Fruit fly (Drosophila melanogaster) whole organism, embryonic: Measurements from ENCODE around the gene CG44094.

ENCODE experiments used
- CG10147 ChIP-seq: fragments of 200-800 bp; sonication (Bioruptor generic); optimal IDR thresholded peaks from 2 replicates; lab custom pipeline; 2019; ENCODE audit warnings: missing biosample characterization, mild to moderate bottlenecking, missing genetic modification characterization, moderate library complexity
- CG10321 ChIP-seq: fragments of 200-800 bp; sonication (Bioruptor generic); IDR thresholded peaks from 2 replicates; pipeline ENCODE4 v1.3.6; 2022; ENCODE audit warnings: missing biosample characterization, missing genetic modification characterization
- CG11093 ChIP-seq: fragments of 200-800 bp; sonication (Bioruptor generic); IDR thresholded peaks from 3 replicates; pipeline ENCODE4 v1.3.6; 2022; ENCODE audit warnings: missing biosample characterization, missing genetic modification characterization
- CG1233 ChIP-seq: fragments of 200-800 bp; sonication (Bioruptor generic); optimal IDR thresholded peaks from 4 replicates; lab custom pipeline; 2018; ENCODE audit warnings: missing biosample characterization, mild to moderate bottlenecking, missing genetic modification characterization
- CG12942 ChIP-seq: fragments of 200-800 bp; sonication (Bioruptor generic); optimal IDR thresholded peaks from 3 replicates; lab custom pipeline; 2016; ENCODE audit warnings: missing biosample characterization, missing genetic modification characterization
- CG15514 ChIP-seq: fragments of 200-800 bp; sonication (Bioruptor generic); optimal IDR thresholded peaks from 3 replicates; lab custom pipeline; 2017; ENCODE audit warnings: missing biosample characterization, missing genetic modification characterization, mild to moderate bottlenecking, moderate library complexity, missing genetic modification reagents
- CG16779 ChIP-seq: fragments of 200-800 bp; sonication (Bioruptor generic); IDR thresholded peaks from 2 replicates; pipeline ENCODE4 v1.3.6; 2022; ENCODE audit warnings: missing biosample characterization, missing genetic modification characterization
- CG18011 ChIP-seq: fragments of 200-800 bp; sonication (Bioruptor generic); optimal IDR thresholded peaks from 2 replicates; lab custom pipeline; 2017; ENCODE audit warnings: missing biosample characterization, missing genetic modification characterization, mild to moderate bottlenecking, moderate library complexity, missing genotype
- CG1832 ChIP-seq: fragments of 200-800 bp; sonication (Bioruptor generic); optimal IDR thresholded peaks from 2 replicates; lab custom pipeline; 2017; ENCODE audit warnings: missing biosample characterization, mild to moderate bottlenecking, missing genetic modification characterization, inconsistent platforms
- CG2202 ChIP-seq: fragments of 200-800 bp; sonication (Bioruptor generic); optimal IDR thresholded peaks from 2 replicates; lab custom pipeline; 2018; ENCODE audit warnings: missing biosample characterization, mild to moderate bottlenecking, missing genetic modification characterization
- CG2875 ChIP-seq: fragments of 200-800 bp; sonication (Bioruptor generic); optimal IDR thresholded peaks from 2 replicates; lab custom pipeline; 2017; ENCODE audit warnings: missing biosample characterization, mild to moderate bottlenecking, missing genetic modification characterization, missing genetic modification reagents
- CG30431 ChIP-seq: fragments of 200-800 bp; sonication (Bioruptor generic); optimal IDR thresholded peaks from 2 replicates; lab custom pipeline; 2017; ENCODE audit warnings: missing biosample characterization, missing genetic modification characterization
- CG3995 ChIP-seq: fragments of 200-800 bp; sonication (Bioruptor generic); optimal IDR thresholded peaks from 3 replicates; lab custom pipeline; 2016; ENCODE audit warnings: missing biosample characterization, missing genetic modification characterization
- CG4282 ChIP-seq: fragments of 200-800 bp; sonication (Bioruptor generic); optimal IDR thresholded peaks from 2 replicates; lab custom pipeline; 2016; ENCODE audit warnings: missing biosample characterization, missing genetic modification characterization
- CG8765 ChIP-seq: fragments of 200-800 bp; sonication (Bioruptor generic); IDR thresholded peaks from 2 replicates; pipeline ENCODE4 v1.3.6; 2022; ENCODE audit warnings: missing biosample characterization, missing genetic modification characterization
- CG9609 ChIP-seq: fragments of 200-800 bp; sonication (Bioruptor generic); optimal IDR thresholded peaks from 3 replicates; lab custom pipeline; 2016; ENCODE audit warnings: missing biosample characterization, missing genetic modification characterization
- D19A ChIP-seq: fragments of 200-800 bp; optimal IDR thresholded peaks from 3 replicates; lab custom pipeline; 2019; ENCODE audit warnings: missing biosample characterization, mild to moderate bottlenecking, missing genetic modification characterization, moderate library complexity
- Dbx ChIP-seq: fragments of 200-800 bp; sonication (Bioruptor generic); IDR thresholded peaks from 3 replicates; pipeline ENCODE4 v1.3.6; 2022; ENCODE audit warnings: missing biosample characterization, missing genetic modification characterization
- Dfd ChIP-seq, 2 experiments: fragments of >200 bp; optimal IDR thresholded peaks; 2 replicates each; lab custom pipeline; 2017; ENCODE audit warnings: missing biosample characterization in 2 of 2, missing genetic modification characterization in 2 of 2
- Fer3 ChIP-seq: fragments of 200-800 bp; sonication (Bioruptor generic); optimal IDR thresholded peaks from 2 replicates; lab custom pipeline; 2018; ENCODE audit warnings: missing biosample characterization, mild to moderate bottlenecking, missing genetic modification characterization, moderate library complexity
- HHEX ChIP-seq: fragments of 200-800 bp; sonication (Bioruptor generic); optimal IDR thresholded peaks from 3 replicates; lab custom pipeline; 2017; ENCODE audit warnings: missing biosample characterization, mild to moderate bottlenecking, missing genetic modification characterization, missing genetic modification reagents
- MESR4 ChIP-seq: fragments of 200-800 bp; sonication (Bioruptor generic); optimal IDR thresholded peaks from 2 replicates; lab custom pipeline; 2018; ENCODE audit warnings: missing biosample characterization, mild to moderate bottlenecking, missing genetic modification characterization, moderate library complexity
- Mad ChIP-seq: fragments of 200-800 bp; sonication (Bioruptor generic); optimal IDR thresholded peaks from 2 replicates; lab custom pipeline; 2016; ENCODE audit warnings: missing biosample characterization, missing genetic modification characterization
- Sox100B ChIP-seq: fragments of 200-800 bp; sonication (Bioruptor generic); optimal IDR thresholded peaks from 3 replicates; lab custom pipeline; 2018; ENCODE audit warnings: missing biosample characterization, mild to moderate bottlenecking, missing genetic modification characterization
- Spps ChIP-seq: fragments of 200-800 bp; sonication (Bioruptor generic); optimal IDR thresholded peaks from 2 replicates; lab custom pipeline; 2018; ENCODE audit warnings: missing biosample characterization, mild to moderate bottlenecking, missing genetic modification characterization
- Sry-δ ChIP-seq: fragments of 200-800 bp; sonication (Bioruptor generic); optimal IDR thresholded peaks from 2 replicates; lab custom pipeline; 2016; ENCODE audit warnings: missing biosample characterization, missing genetic modification characterization
- Tbp ChIP-seq: fragments of >200 bp; optimal IDR thresholded peaks from 2 replicates; lab custom pipeline; 2018; ENCODE audit warnings: missing biosample characterization, missing genetic modification characterization
- ara ChIP-seq: fragments of 200-800 bp; sonication (Bioruptor generic); IDR thresholded peaks from 2 replicates; pipeline ENCODE4 v1.3.6; 2022; ENCODE audit warnings: missing biosample characterization, missing genetic modification characterization
- btn ChIP-seq: fragments of 200-800 bp; sonication (Bioruptor generic); optimal IDR thresholded peaks from 2 replicates; lab custom pipeline; 2016; ENCODE audit warnings: missing biosample characterization, missing genetic modification characterization
- cas ChIP-seq: fragments of 200-800 bp; sonication (Bioruptor generic); IDR thresholded peaks from 2 replicates; pipeline ENCODE4 v1.3.6; 2022; ENCODE audit warnings: missing biosample characterization, missing genetic modification characterization
- cato ChIP-seq: fragments of 200-800 bp; sonication (Bioruptor generic); optimal IDR thresholded peaks from 2 replicates; lab custom pipeline; 2016; ENCODE audit warnings: missing biosample characterization, missing genetic modification characterization, borderline replicate concordance
- chinmo ChIP-seq: fragments of 200-800 bp; sonication (Bioruptor generic); IDR thresholded peaks from 4 replicates; pipeline ENCODE4 v1.3.6; 2022; ENCODE audit warnings: missing biosample characterization, missing genetic modification characterization; ENCODE audit not compliant: partially characterized antibody
- cwo ChIP-seq: fragments of 200-800 bp; sonication (Bioruptor generic); optimal IDR thresholded peaks from 3 replicates; lab custom pipeline; 2017; ENCODE audit warnings: missing biosample characterization, missing genetic modification characterization, mild to moderate bottlenecking, moderate library complexity, missing genetic modification reagents
- dimm ChIP-seq: fragments of 200-800 bp; sonication (Bioruptor generic); IDR thresholded peaks from 2 replicates; pipeline ENCODE4 v1.3.6; 2022; ENCODE audit warnings: missing biosample characterization, missing genetic modification characterization
- fd64A ChIP-seq: fragments of 200-800 bp; sonication (Bioruptor generic); optimal IDR thresholded peaks from 3 replicates; lab custom pipeline; 2018; ENCODE audit warnings: missing biosample characterization, mild to moderate bottlenecking, missing genetic modification characterization
- gcm2 ChIP-seq: fragments of 200-800 bp; sonication (Bioruptor generic); optimal IDR thresholded peaks from 2 replicates; lab custom pipeline; 2016; ENCODE audit warnings: missing biosample characterization, missing genetic modification characterization
- jigr1 ChIP-seq: fragments of 200-800 bp; sonication (Bioruptor generic); IDR thresholded peaks from 3 replicates; pipeline ENCODE4 v1.3.6; 2022; ENCODE audit warnings: missing biosample characterization, missing genetic modification characterization
- jumu ChIP-seq: fragments of 200-800 bp; sonication (Bioruptor generic); optimal IDR thresholded peaks from 3 replicates; lab custom pipeline; 2016; ENCODE audit warnings: missing biosample characterization, missing genetic modification characterization
- luna ChIP-seq: fragments of 200-800 bp; sonication (Bioruptor generic); optimal IDR thresholded peaks from 2 replicates; lab custom pipeline; 2016; ENCODE audit warnings: missing biosample characterization, missing genetic modification characterization
- maf-S ChIP-seq: fragments of 200-800 bp; sonication (Bioruptor generic); optimal IDR thresholded peaks from 2 replicates; lab custom pipeline; 2016; ENCODE audit warnings: missing biosample characterization, missing genetic modification characterization
- mam ChIP-seq: fragments of 200-800 bp; sonication (Bioruptor generic); optimal IDR thresholded peaks from 3 replicates; lab custom pipeline; 2016; ENCODE audit warnings: missing biosample characterization, missing genetic modification characterization
- p53 ChIP-seq: fragments of 200-800 bp; sonication (Bioruptor generic); optimal IDR thresholded peaks from 2 replicates; lab custom pipeline; 2016; ENCODE audit warnings: missing biosample characterization, missing genetic modification characterization
- peb ChIP-seq: fragments of 200-800 bp; sonication (Bioruptor generic); IDR thresholded peaks from 2 replicates; pipeline ENCODE4 v1.3.6; 2022; ENCODE audit warnings: missing biosample characterization, missing genetic modification characterization
- rib ChIP-seq: fragments of 200-800 bp; sonication (Bioruptor generic); IDR thresholded peaks from 2 replicates; pipeline ENCODE4 v1.3.6; 2022; ENCODE audit warnings: missing biosample characterization, missing genetic modification characterization
- sc ChIP-seq, 3 experiments: fragments of >200 bp in 2 of 3; fragments of 200-800 bp in 1 of 3; sonication (Bioruptor generic) in 1 of 3; optimal IDR thresholded peaks; 2 replicates in 2 of 3; 3 replicates in 1 of 3; lab custom pipeline; 2017; ENCODE audit warnings: mild to moderate bottlenecking in 1 of 3, missing biosample characterization in 1 of 3, missing genetic modification characterization in 1 of 3, missing genetic modification reagents in 1 of 3
- sens ChIP-seq: fragments of 200-800 bp; sonication (Bioruptor generic); peaks from one replicate; lab custom pipeline; 2016; ENCODE audit warnings: missing biosample characterization, missing genetic modification characterization
- slbo ChIP-seq: fragments of 200-800 bp; sonication (Bioruptor generic); IDR thresholded peaks from 2 replicates; pipeline ENCODE4 v1.3.6; 2022; ENCODE audit warnings: missing biosample characterization, missing genetic modification characterization
- sna ChIP-seq: fragments of 200-800 bp; sonication (Bioruptor generic); IDR thresholded peaks from 2 replicates; pipeline ENCODE4 v1.3.6; 2022; ENCODE audit warnings: missing biosample characterization, missing genetic modification characterization; ENCODE audit not compliant: partially characterized antibody
- tio ChIP-seq: fragments of 200-800 bp; sonication (Bioruptor generic); optimal IDR thresholded peaks from 2 replicates; lab custom pipeline; 2017; ENCODE audit warnings: missing biosample characterization, missing genetic modification characterization, inconsistent platforms
- trem ChIP-seq: fragments of 200-800 bp; optimal IDR thresholded peaks from 3 replicates; lab custom pipeline; 2019; ENCODE audit warnings: missing biosample characterization, mild to moderate bottlenecking, missing genetic modification characterization, moderate library complexity
- usp ChIP-seq: fragments of >200 bp; optimal IDR thresholded peaks from 2 replicates; lab custom pipeline; 2017; ENCODE audit warnings: missing biosample characterization, missing genetic modification characterization
- vvl ChIP-seq: fragments of 200-800 bp; sonication (Bioruptor generic); IDR thresholded peaks from 2 replicates; pipeline ENCODE4 v1.3.6; 2022; ENCODE audit warnings: missing biosample characterization, missing genetic modification characterization

CG44094 gene

dm6 chr3R:14569411-14570107, 6.9 kb downstream of the CG44094 start, which contains the start of gene Cys (continued):
- no peak for TF ChIP-seq CG3995 (GFP tag; lab: Kevin White, UChicago)
- peak; percentile 80 for TF ChIP-seq sens
- TF ChIP-seq Mad (GFP tag; lab: Kevin White, UChicago): no peak
- TF ChIP-seq mam (GFP tag; lab: Kevin White, UChicago): no peak
- TF ChIP-seq CG18011: no peak
- no peak for TF ChIP-seq Sox100B (GFP tag; lab: Kevin White, UChicago)
- no peak for TF ChIP-seq CG9609 (GFP tag; lab: Kevin White, UChicago)
- TF ChIP-seq cato (GFP tag; lab: Kevin White, UChicago): no peak
- no peak for TF ChIP-seq sna (GFP tag; lab: Robert Waterston, UW)
- peak; percentile 23; the same call in 1 of the 4 replicates for TF ChIP-seq chinmo
- no peak for TF ChIP-seq Dfd (GFP tag; optimal IDR thresholded peaks at IDR 0.05; lab: Kevin White, UChicago)
- TF ChIP-seq MESR4: peak; percentile 26
- TF ChIP-seq rib (GFP tag; lab: Robert Waterston, UW): 0 out of 2 replicates have a peak, but pooled peaks have one; percentile 31
- TF ChIP-seq ara (GFP tag; lab: Robert Waterston, UW): no peak
- no peak for TF ChIP-seq dimm
- TF ChIP-seq jumu: no peak
- TF ChIP-seq p53: no peak
- TF ChIP-seq CG30431 (GFP tag; lab: Kevin White, UChicago): no peak
- TF ChIP-seq CG4282 (GFP tag; lab: Kevin White, UChicago): no peak
- no peak for TF ChIP-seq gcm2 (GFP tag; lab: Kevin White, UChicago)
- no peak for TF ChIP-seq CG1233 (GFP tag; lab: Kevin White, UChicago)
- TF ChIP-seq usp: no peak
- no peak for TF ChIP-seq fd64A
- TF ChIP-seq Fer3 (tag; lab: Kevin White, UChicago): no peak
- no peak for TF ChIP-seq sc (optimal IDR thresholded peaks at IDR 0.05; lab: Kevin White, UChicago)
- TF ChIP-seq sc (GFP tag; optimal IDR thresholded peaks at IDR 0.05; lab: Kevin White, UChicago): peak; percentile 19
- TF ChIP-seq HHEX (GFP tag; lab: Kevin White, UChicago): no peak
- TF ChIP-seq CG10321: no peak
- TF ChIP-seq Dbx: no peak; the same call in 2 of the 3 replicates
- no peak for TF ChIP-seq maf-S (GFP tag; lab: Kevin White, UChicago)
- no peak for TF ChIP-seq vvl (GFP tag; lab: Robert Waterston, UW)
- TF ChIP-seq tio (GFP tag; lab: Kevin White, UChicago): no peak
- TF ChIP-seq CG16779 (GFP tag; lab: Robert Waterston, UW): peak; percentile 36; the same call in 1 of the 2 replicates
- no peak for TF ChIP-seq CG12942 (GFP tag; lab: Kevin White, UChicago)
- no peak for TF ChIP-seq Spps
- peak; percentile 10 for TF ChIP-seq CG2875 (GFP tag; lab: Kevin White, UChicago)
- TF ChIP-seq jigr1 (GFP tag; lab: Robert Waterston, UW): no peak
- no peak for TF ChIP-seq CG15514 (GFP tag; lab: Kevin White, UChicago)
- TF ChIP-seq CG1832 (GFP tag; lab: Kevin White, UChicago): no peak
- no peak for TF ChIP-seq CG8765 (GFP tag; lab: Robert Waterston, UW)

dm6 chr3R:14568501-14569137, 7.8 kb downstream of the CG44094 start, which contains the start of gene CG8066:
Gene CG8066 (minus strand): TSS chr3R:14568847.
- TF ChIP-seq peb (GFP tag; lab: Robert Waterston, UW) (no peak), Sry-δ (GFP tag; lab: Kevin White, UChicago) (peak; percentile 32), CG2202 (tag; lab: Kevin White, UChicago) (no peak), CG10147 (no peak), slbo (GFP tag; lab: Robert Waterston, UW) (peak; percentile 45; the same call in 1 of the 2 replicates), luna (GFP tag; lab: Kevin White, UChicago) (no peak), CG11093 (GFP tag; lab: Robert Waterston, UW) (no peak), trem (tag; lab: Kevin White, UChicago) (no peak), Tbp (no peak), D19A (no peak), cwo (GFP tag; lab: Kevin White, UChicago) (no peak), btn (GFP tag; lab: Kevin White, UChicago) (no peak), cas (no peak)
